Worm (Caenorhabditis elegans): Measurements from ENCODE around the gene F32E10.9.
A peak's percentile ranks its signal among the peaks of the same experiment; 100 is the strongest.

- TF ChIP-seq med-1 (GFP tag; optimal IDR thresholded peaks at IDR 0.05; ENCODE audit: insufficient read depth): peak; percentile 89
- TF ChIP-seq T22C8.4 (GFP tag; IDR thresholded peaks at IDR 0.05): peak; percentile 94
- TF ChIP-seq ztf-23 (GFP tag; IDR thresholded peaks at IDR 0.05): peak; percentile 96
- peak; percentile 97 for TF ChIP-seq ztf-29 (GFP tag; IDR thresholded peaks at IDR 0.05)
Observed at ce11 chrIV:7573944-7574343, 10.2 kb upstream of the F32E10.9 start.
